Fruit fly (Drosophila melanogaster) S2 (cell line): ENCODE data around the gene Dpp10.

Experiments
- CG8478 ChIP-seq: fragments of >200 bp; optimal IDR thresholded peaks from 2 replicates; lab custom pipeline; 2018
- CTCF ChIP-seq, 2 experiments: fragments of >200 bp; optimal IDR thresholded peaks; 2 replicates each; lab custom pipeline; 2018

DNA sequence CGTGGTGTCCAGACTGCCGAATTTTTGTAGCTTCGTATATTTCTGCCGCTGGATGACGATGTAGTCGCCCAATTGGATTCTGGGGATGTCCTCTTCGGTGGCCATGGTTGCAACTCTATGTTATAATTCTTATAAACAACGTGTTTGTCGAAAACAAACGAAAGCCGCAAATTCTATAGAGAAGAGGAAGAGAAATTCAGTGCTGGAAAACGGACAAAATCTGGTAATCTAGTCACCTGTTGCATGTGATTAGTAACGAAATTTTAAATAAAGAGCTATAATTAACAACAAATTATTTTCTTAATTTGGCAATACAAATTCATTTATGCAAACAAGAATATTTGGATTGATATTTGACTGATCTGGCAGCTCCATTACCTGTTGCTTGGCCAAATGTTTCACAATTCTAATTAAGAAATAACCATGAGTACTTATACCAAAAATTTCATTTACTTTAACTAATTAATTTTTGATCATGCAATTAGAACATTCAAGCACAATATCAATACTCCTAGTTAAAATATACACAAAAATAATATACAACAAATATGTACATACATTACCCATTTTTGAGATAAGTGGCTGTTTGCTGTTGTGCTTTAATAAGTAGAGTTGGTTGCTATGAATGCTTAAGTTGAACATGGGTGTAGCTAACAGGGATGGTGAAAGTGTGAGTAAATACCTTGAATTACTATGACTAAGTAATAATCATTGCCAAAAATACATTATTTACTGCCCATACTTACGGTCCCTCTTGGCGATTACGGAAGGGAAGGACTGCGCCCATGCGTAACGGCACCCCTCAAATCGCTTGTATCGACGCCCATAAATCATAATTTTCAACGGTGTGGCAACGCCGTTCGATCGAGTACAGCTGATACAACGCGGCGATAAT lies 39.2 kb downstream of the Dpp10 start, which contains the start of the genes Trmt6 and Ent2:
- TF ChIP-seq CG8478 (lab: Kevin White, UChicago) = no peak
- TF ChIP-seq CTCF (optimal IDR thresholded peaks at IDR 0.05; lab: Kevin White, UChicago) = peak in 1 of 2 experiments; percentile 11
